Fruit fly (Drosophila melanogaster): ENCODE data around the gene CG3191.
A peak's percentile ranks its signal among the peaks of the same experiment; 100 is the strongest.

The CG3191 gene

dm6 chrX:2293294-2293988, 41.6 kb upstream of the CG3191 start, which contains the start of gene CG2865 (continued):
- TF ChIP-seq crp (GFP tag; optimal IDR thresholded peaks at IDR 0.05) (peak in 1 of 2 experiments; percentile 66), gsb (GFP tag; IDR thresholded peaks at IDR 0.05) (peak; percentile 69), stwl (tag; optimal IDR thresholded peaks at IDR 0.05) (peak; percentile 14), CG8388 (GFP tag; optimal IDR thresholded peaks at IDR 0.05) (peak; percentile 91), CG12071 (GFP tag; optimal IDR thresholded peaks at IDR 0.05) (peak; percentile 92), CG34376 (GFP tag; optimal IDR thresholded peaks at IDR 0.05) (peak; percentile 98), Fer2 (tag; optimal IDR thresholded peaks at IDR 0.05) (peak; percentile 94), CG34224 (GFP tag; IDR thresholded peaks at IDR 0.05; ENCODE audit: partially characterized antibody) (no peak; the same call in 2 of the 3 replicates), en (GFP tag; optimal IDR thresholded peaks at IDR 0.05) (peak; percentile 75), CG9609 (GFP tag; optimal IDR thresholded peaks at IDR 0.05) (peak; percentile 91), trh (GFP tag; optimal IDR thresholded peaks at IDR 0.05) (peak; percentile 75), dan (GFP tag; IDR thresholded peaks at IDR 0.05) (no peak; the same call in 1 of the 2 replicates), CG32532 (GFP tag; IDR thresholded peaks at IDR 0.05) (peak; percentile 91), run (tag; optimal IDR thresholded peaks at IDR 0.05) (peak; percentile 95), Hsf (GFP tag; optimal IDR thresholded peaks at IDR 0.05) (peak; percentile 94), NfI (GFP tag; optimal IDR thresholded peaks at IDR 0.05) (peak; percentile 95), CG12104 (GFP tag; optimal IDR thresholded peaks at IDR 0.05) (peak; percentile 94), Mrtf (GFP tag; IDR thresholded peaks at IDR 0.05) (peak; percentile 87), CG10979 (tag; optimal IDR thresholded peaks at IDR 0.05) (peak; percentile 94), sd (tag; optimal IDR thresholded peaks at IDR 0.05) (peak; percentile 92), CG10209 (GFP tag; optimal IDR thresholded peaks at IDR 0.05) (peak; percentile 94), luna (GFP tag; optimal IDR thresholded peaks at IDR 0.05) (peak; percentile 82), bigmax (GFP tag; optimal IDR thresholded peaks at IDR 0.05) (no peak), slou (GFP tag; optimal IDR thresholded peaks at IDR 0.05) (peak; percentile 80), Nf-YC (tag; optimal IDR thresholded peaks at IDR 0.05) (peak; percentile 91), Deaf1 (tag; optimal IDR thresholded peaks at IDR 0.05) (peak; percentile 83), Chrac-16 (GFP tag; optimal IDR thresholded peaks at IDR 0.05) (peak; percentile 90), chm (GFP tag; IDR thresholded peaks at IDR 0.05) (peak; percentile 86), CG33213 (GFP tag; optimal IDR thresholded peaks at IDR 0.05) (peak; percentile 68), insv (GFP tag; optimal IDR thresholded peaks at IDR 0.05) (peak; percentile 40 to 78), CG1647 (GFP tag; optimal IDR thresholded peaks at IDR 0.05) (peak; percentile 80), fu2 (GFP tag; optimal IDR thresholded peaks at IDR 0.05) (peak; percentile 79), ssp (GFP tag; IDR thresholded peaks at IDR 0.05) (peak; percentile 61), hbn (GFP tag; IDR thresholded peaks at IDR 0.05; ENCODE audit: partially characterized antibody) (no peak), CG1603 (tag; optimal IDR thresholded peaks at IDR 0.05) (peak; percentile 88), bsh (GFP tag; optimal IDR thresholded peaks at IDR 0.05) (peak; percentile 87 to 95), CG3407 (GFP tag; optimal IDR thresholded peaks at IDR 0.05) (peak; percentile 88), CG10431 (GFP tag; optimal IDR thresholded peaks at IDR 0.05) (peak; percentile 88), CG6254 (GFP tag; optimal IDR thresholded peaks at IDR 0.05) (peak; percentile 91), BtbVII (GFP tag; optimal IDR thresholded peaks at IDR 0.05) (peak; percentile 97), Side (GFP tag; optimal IDR thresholded peaks at IDR 0.05) (peak; percentile 92), MESR4 (GFP tag; optimal IDR thresholded peaks at IDR 0.05) (peak; percentile 3), tio (GFP tag; optimal IDR thresholded peaks at IDR 0.05) (peak; percentile 90), cg (GFP tag; optimal IDR thresholded peaks at IDR 0.05) (peak; percentile 81), Optix (GFP tag; IDR thresholded peaks at IDR 0.05) (0 out of 3 replicates have a peak, but pooled peaks have one; percentile 54), ind (GFP tag; optimal IDR thresholded peaks at IDR 0.05) (peak; percentile 91), ato (GFP tag; IDR thresholded peaks at IDR 0.05; ENCODE audit: partially characterized antibody) (no peak), CG14441 (GFP tag; IDR thresholded peaks at IDR 0.05) (peak; percentile 82), CG2712 (tag; optimal IDR thresholded peaks at IDR 0.05) (peak; percentile 96)

Measured in whole organism, embryonic.